Fruit fly (Drosophila melanogaster) whole organism, embryonic: Measurements from ENCODE around the gene mRRF2.

ENCODE experiments used
- BEAF-32 ChIP-seq: fragments of 200-800 bp; sonication (Bioruptor generic); optimal IDR thresholded peaks from 3 replicates; lab custom pipeline; 2017; ENCODE audit warnings: missing biosample characterization, missing genetic modification characterization, mild to moderate bottlenecking, moderate library complexity, missing genetic modification reagents
- Blimp-1 ChIP-seq: fragments of 200-800 bp; sonication (Bioruptor generic); optimal IDR thresholded peaks from 3 replicates; lab custom pipeline; 2018; ENCODE audit warnings: missing biosample characterization, missing genetic modification characterization, mild to moderate bottlenecking, moderate library complexity, missing genetic modification reagents
- CG10267 ChIP-seq: fragments of 200-800 bp; sonication (Bioruptor generic); optimal IDR thresholded peaks from 2 replicates; lab custom pipeline; 2018; ENCODE audit warnings: missing biosample characterization, mild to moderate bottlenecking, missing genetic modification characterization, moderate library complexity
- CG11695 ChIP-seq: fragments of 200-800 bp; sonication (Bioruptor generic); IDR thresholded peaks from 3 replicates; pipeline ENCODE4 v1.3.6; 2022; ENCODE audit warnings: missing biosample characterization, missing genetic modification characterization
- CG12659 ChIP-seq: fragments of 200-800 bp; sonication (Bioruptor generic); optimal IDR thresholded peaks from 3 replicates; lab custom pipeline; 2017; ENCODE audit warnings: mild to moderate bottlenecking, missing biosample characterization, missing genetic modification reagents, missing genetic modification characterization
- CG13287 ChIP-seq: fragments of 200-800 bp; sonication (Bioruptor generic); IDR thresholded peaks from 2 replicates; pipeline ENCODE4 v1.3.6; 2022; ENCODE audit warnings: missing biosample characterization, missing genetic modification characterization; ENCODE audit not compliant: partially characterized antibody
- CG15073 ChIP-seq: fragments of 200-800 bp; sonication (Bioruptor generic); optimal IDR thresholded peaks from 2 replicates; lab custom pipeline; 2016; ENCODE audit warnings: missing biosample characterization, missing genetic modification characterization
- CG1602 ChIP-seq: fragments of 200-800 bp; sonication (Bioruptor generic); optimal IDR thresholded peaks from 3 replicates; lab custom pipeline; 2016; ENCODE audit warnings: missing biosample characterization, missing genetic modification characterization
- CG17186 ChIP-seq: fragments of 200-800 bp; sonication (Bioruptor generic); optimal IDR thresholded peaks from 3 replicates; lab custom pipeline; 2017; ENCODE audit warnings: missing biosample characterization, missing genetic modification reagents, missing genetic modification characterization
- CG2116 ChIP-seq: fragments of 200-800 bp; sonication (Bioruptor generic); optimal IDR thresholded peaks from 3 replicates; lab custom pipeline; 2018; ENCODE audit warnings: missing biosample characterization, mild to moderate bottlenecking, missing genetic modification characterization
- CG33557 ChIP-seq: fragments of 200-800 bp; sonication (Bioruptor generic); optimal IDR thresholded peaks from 2 replicates; lab custom pipeline; 2019; ENCODE audit warnings: missing biosample characterization, mild to moderate bottlenecking, missing genetic modification characterization, moderate library complexity
- CG34224 ChIP-seq: fragments of 200-800 bp; sonication (Bioruptor generic); IDR thresholded peaks from 3 replicates; pipeline ENCODE4 v1.3.6; 2022; ENCODE audit warnings: missing biosample characterization, missing genetic modification characterization; ENCODE audit not compliant: partially characterized antibody
- CG4328 ChIP-seq: fragments of 200-800 bp; sonication (Bioruptor generic); optimal IDR thresholded peaks from 3 replicates; lab custom pipeline; 2017; ENCODE audit warnings: missing biosample characterization, missing genetic modification reagents, missing genetic modification characterization
- CG8924 ChIP-seq: fragments of 200-800 bp; optimal IDR thresholded peaks from 3 replicates; lab custom pipeline; 2019; ENCODE audit warnings: missing biosample characterization, mild to moderate bottlenecking, missing genetic modification characterization, moderate library complexity
- CG9797 ChIP-seq: fragments of 200-800 bp; sonication (Bioruptor generic); optimal IDR thresholded peaks from 3 replicates; lab custom pipeline; 2018; ENCODE audit warnings: missing biosample characterization, mild to moderate bottlenecking, missing genetic modification characterization
- CTCF ChIP-seq: fragments of 200-800 bp; sonication (Bioruptor generic); optimal IDR thresholded peaks from 2 replicates; lab custom pipeline; 2017; ENCODE audit warnings: missing biosample characterization, mild to moderate bottlenecking, missing genetic modification characterization, moderate library complexity
- Doc3 ChIP-seq: fragments of 200-800 bp; sonication (Bioruptor generic); IDR thresholded peaks from 3 replicates; pipeline ENCODE4 v1.3.6; 2022; ENCODE audit warnings: missing biosample characterization, missing genetic modification characterization; ENCODE audit not compliant: partially characterized antibody
- Ets97D ChIP-seq: fragments of 200-800 bp; sonication (Bioruptor generic); optimal IDR thresholded peaks from 3 replicates; lab custom pipeline; 2016; ENCODE audit warnings: missing biosample characterization, missing genetic modification characterization
- Fer1 ChIP-seq: fragments of 200-800 bp; sonication (Bioruptor generic); optimal IDR thresholded peaks from 2 replicates; lab custom pipeline; 2017; ENCODE audit warnings: missing biosample characterization, mild to moderate bottlenecking, missing genetic modification characterization
- HLHmδ ChIP-seq: fragments of 200-800 bp; sonication (Bioruptor generic); optimal IDR thresholded peaks from 2 replicates; lab custom pipeline; 2018; ENCODE audit warnings: missing biosample characterization, mild to moderate bottlenecking, missing genetic modification characterization, moderate library complexity
- HmgD ChIP-seq: fragments of 200-800 bp; sonication (Bioruptor generic); optimal IDR thresholded peaks from 3 replicates; lab custom pipeline; 2016; ENCODE audit warnings: missing biosample characterization, missing genetic modification characterization
- Hmx ChIP-seq: fragments of 200-800 bp; sonication (Bioruptor generic); optimal IDR thresholded peaks from 2 replicates; lab custom pipeline; 2016; ENCODE audit warnings: missing biosample characterization, missing genetic modification characterization
- Hr3 ChIP-seq: fragments of 200-800 bp; sonication (Bioruptor generic); optimal IDR thresholded peaks from 3 replicates; lab custom pipeline; 2016; ENCODE audit warnings: missing biosample characterization, missing genetic modification characterization
- MBD-R2 ChIP-seq: fragments of 200-800 bp; sonication (Bioruptor generic); IDR thresholded peaks from 2 replicates; pipeline ENCODE4 v1.3.6; 2022; ENCODE audit warnings: missing biosample characterization, missing genetic modification characterization
- MESR4 ChIP-seq: fragments of 200-800 bp; sonication (Bioruptor generic); optimal IDR thresholded peaks from 2 replicates; lab custom pipeline; 2018; ENCODE audit warnings: missing biosample characterization, mild to moderate bottlenecking, missing genetic modification characterization, moderate library complexity
- Med ChIP-seq: fragments of 200-800 bp; sonication (Bioruptor generic); peaks from one replicate; lab custom pipeline; 2016; ENCODE audit warnings: missing biosample characterization, missing genetic modification characterization, mild to moderate bottlenecking, inconsistent platforms, moderate library complexity
- NFAT ChIP-seq: fragments of 200-800 bp; sonication (Bioruptor generic); IDR thresholded peaks from 2 replicates; pipeline ENCODE4 v1.3.6; 2022; ENCODE audit warnings: missing biosample characterization, missing genetic modification characterization
- Rfx ChIP-seq: fragments of 200-800 bp; sonication (Bioruptor generic); IDR thresholded peaks from 2 replicates; pipeline ENCODE4 v1.3.6; 2022; ENCODE audit warnings: missing biosample characterization, missing genetic modification characterization
- Scr ChIP-seq: fragments of 200-800 bp; sonication (Bioruptor generic); IDR thresholded peaks from 2 replicates; pipeline ENCODE4 v1.3.6; 2022; ENCODE audit warnings: missing biosample characterization, missing genetic modification characterization; ENCODE audit not compliant: partially characterized antibody
- Sin3A ChIP-seq: fragments of >200 bp; optimal IDR thresholded peaks from 2 replicates; lab custom pipeline; 2018
- Sry-δ ChIP-seq: fragments of 200-800 bp; sonication (Bioruptor generic); optimal IDR thresholded peaks from 2 replicates; lab custom pipeline; 2016; ENCODE audit warnings: missing biosample characterization, missing genetic modification characterization
- amos ChIP-seq: fragments of 200-800 bp; sonication (Bioruptor generic); IDR thresholded peaks from 2 replicates; pipeline ENCODE4 v1.3.6; 2022; ENCODE audit warnings: missing biosample characterization, missing genetic modification characterization; ENCODE audit not compliant: partially characterized antibody
- ase ChIP-seq: fragments of 200-800 bp; sonication (Bioruptor generic); IDR thresholded peaks from 3 replicates; pipeline ENCODE4 v1.3.6; 2022; ENCODE audit warnings: missing biosample characterization, missing genetic modification characterization
- dm ChIP-seq: fragments of 200-800 bp; sonication (Bioruptor generic); optimal IDR thresholded peaks from 3 replicates; lab custom pipeline; 2016; ENCODE audit warnings: missing biosample characterization, missing genetic modification characterization
- dmrt99B ChIP-seq: fragments of 200-800 bp; sonication (Bioruptor generic); optimal IDR thresholded peaks from 2 replicates; lab custom pipeline; 2018; ENCODE audit warnings: missing biosample characterization, mild to moderate bottlenecking, missing genetic modification characterization, moderate library complexity
- ems ChIP-seq: fragments of 200-800 bp; sonication (Bioruptor generic); optimal IDR thresholded peaks from 3 replicates; lab custom pipeline; 2016; ENCODE audit warnings: missing biosample characterization, missing genetic modification characterization
- gem ChIP-seq: fragments of 200-800 bp; sonication (Bioruptor generic); optimal IDR thresholded peaks from 2 replicates; lab custom pipeline; 2019; ENCODE audit warnings: missing biosample characterization, mild to moderate bottlenecking, missing genetic modification characterization, moderate library complexity
- gsb ChIP-seq: fragments of 200-800 bp; sonication (Bioruptor generic); IDR thresholded peaks from 2 replicates; pipeline ENCODE4 v1.3.6; 2022; ENCODE audit warnings: missing biosample characterization, missing genetic modification characterization
- ham ChIP-seq: fragments of 200-800 bp; sonication (Bioruptor generic); IDR thresholded peaks from 2 replicates; pipeline ENCODE4 v1.3.6; 2022; ENCODE audit warnings: missing biosample characterization, missing genetic modification characterization
- hb ChIP-seq: fragments of 200-800 bp; sonication (Bioruptor generic); IDR thresholded peaks from 3 replicates; pipeline ENCODE4 v1.3.6; 2022; ENCODE audit warnings: missing biosample characterization, missing genetic modification characterization; ENCODE audit not compliant: partially characterized antibody
- hkb ChIP-seq, 2 experiments: fragments of 200-800 bp in 1 of 2; fragments of >200 bp in 1 of 2; sonication (Bioruptor generic) in 1 of 2; IDR thresholded peaks in 1 of 2; optimal IDR thresholded peaks in 1 of 2; 2 replicates each; pipeline versions ENCODE4 v1.3.6 to Lab custom; 2017 to 2022; ENCODE audit warnings: missing biosample characterization in 1 of 2, missing genetic modification characterization in 1 of 2
- nmo ChIP-seq: fragments of 200-800 bp; sonication (Bioruptor generic); optimal IDR thresholded peaks from 2 replicates; lab custom pipeline; 2018; ENCODE audit warnings: missing biosample characterization, mild to moderate bottlenecking, missing genetic modification characterization, moderate library complexity
- sc ChIP-seq, 3 experiments: fragments of >200 bp in 2 of 3; fragments of 200-800 bp in 1 of 3; sonication (Bioruptor generic) in 1 of 3; optimal IDR thresholded peaks; 2 replicates in 2 of 3; 3 replicates in 1 of 3; lab custom pipeline; 2017; ENCODE audit warnings: mild to moderate bottlenecking in 1 of 3, missing biosample characterization in 1 of 3, missing genetic modification characterization in 1 of 3, missing genetic modification reagents in 1 of 3
- sug ChIP-seq: fragments of 200-800 bp; optimal IDR thresholded peaks from 2 replicates; lab custom pipeline; 2019; ENCODE audit warnings: missing biosample characterization, mild to moderate bottlenecking, missing genetic modification characterization, moderate library complexity
- tna ChIP-seq: fragments of 200-800 bp; sonication (Bioruptor generic); IDR thresholded peaks from 2 replicates; pipeline ENCODE4 v1.3.6; 2022; ENCODE audit warnings: missing biosample characterization, missing genetic modification characterization; ENCODE audit not compliant: partially characterized antibody
- trem ChIP-seq: fragments of 200-800 bp; optimal IDR thresholded peaks from 3 replicates; lab custom pipeline; 2019; ENCODE audit warnings: missing biosample characterization, mild to moderate bottlenecking, missing genetic modification characterization, moderate library complexity

The mRRF2 gene

DNA sequence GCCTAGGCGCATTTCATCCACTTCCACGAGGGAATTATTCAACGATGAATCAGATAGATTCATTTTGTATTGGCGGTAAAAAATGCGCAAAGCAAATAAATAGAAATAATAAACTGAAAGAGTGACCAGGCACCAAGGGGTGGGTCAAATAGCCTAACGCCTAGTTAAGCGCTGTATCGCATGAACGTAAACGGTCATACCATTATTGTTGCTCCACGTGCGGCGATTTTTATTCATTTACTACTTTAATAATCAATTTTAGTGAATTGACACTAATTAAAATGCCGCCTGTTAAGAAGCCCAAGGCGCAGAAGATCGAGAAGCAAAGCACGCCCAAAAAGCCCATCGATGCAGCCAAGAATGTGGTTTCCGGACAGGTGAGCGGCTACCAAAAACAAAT, 28.9 kb upstream of the mRRF2 start, which contains the start of the genes CG33107 and CG6937 (continued):
- peak; percentile 82 for TF ChIP-seq CG9797 (GFP tag; lab: Kevin White, UChicago)
- peak; percentile 11 for TF ChIP-seq nmo (GFP tag; lab: Kevin White, UChicago)
- TF ChIP-seq CG2116 (GFP tag; lab: Kevin White, UChicago), result no peak
- TF ChIP-seq CG4328 (GFP tag; lab: Kevin White, UChicago), result no peak
- no peak for TF ChIP-seq CG11695
- peak; percentile 30 for TF ChIP-seq Ets97D (GFP tag; lab: Kevin White, UChicago)
- TF ChIP-seq CG8924, result peak; percentile 30
- no peak for TF ChIP-seq Hmx (GFP tag; lab: Kevin White, UChicago)
- TF ChIP-seq hkb (optimal IDR thresholded peaks at IDR 0.05; lab: Kevin White, UChicago), result peak; percentile 21
- TF ChIP-seq hkb (GFP tag; IDR thresholded peaks at IDR 0.05; lab: Robert Waterston, UW), result no peak
- no peak for TF ChIP-seq ase (GFP tag; lab: Robert Waterston, UW)
- peak; percentile 45 for TF ChIP-seq BEAF-32 (GFP tag; lab: Kevin White, UChicago)
- no peak for TF ChIP-seq HmgD (GFP tag; lab: Kevin White, UChicago)
- TF ChIP-seq Fer1 (GFP tag; lab: Kevin White, UChicago), result peak; percentile 4
- TF ChIP-seq MBD-R2 (GFP tag; lab: Robert Waterston, UW), result peak; percentile 83
- TF ChIP-seq CG34224, result peak; percentile 50; the same call in 2 of the 3 replicates
- peak; percentile 12 for TF ChIP-seq Sry-δ
- peak; percentile 59 for TF ChIP-seq CG13287 (GFP tag; lab: Robert Waterston, UW)
- TF ChIP-seq Scr (GFP tag; lab: Robert Waterston, UW), result peak; percentile 28; the same call in 1 of the 2 replicates
- TF ChIP-seq ham (GFP tag; lab: Robert Waterston, UW), result no peak
- TF ChIP-seq tna (GFP tag; lab: Robert Waterston, UW), result no peak
- TF ChIP-seq CG10267 (tag; lab: Kevin White, UChicago), result peak; percentile 20
- peak; percentile 34 for TF ChIP-seq CG17186 (GFP tag; lab: Kevin White, UChicago)
- TF ChIP-seq CTCF, result peak; percentile 15
- no peak for TF ChIP-seq HLHmδ (GFP tag; lab: Kevin White, UChicago)
- peak; percentile 46 for TF ChIP-seq CG12659
- peak; percentile 76 for TF ChIP-seq Med (GFP tag; lab: Kevin White, UChicago)
- no peak for TF ChIP-seq dmrt99B
- TF ChIP-seq sug (tag; lab: Kevin White, UChicago), result peak; percentile 9
- peak; percentile 93 for TF ChIP-seq dm (GFP tag; lab: Kevin White, UChicago)
- 0 out of 3 replicates have a peak, but pooled peaks have one; percentile 42 for TF ChIP-seq Doc3 (GFP tag; lab: Robert Waterston, UW)
- TF ChIP-seq gem, result no peak
- peak; percentile 29 for TF ChIP-seq trem
- peak; percentile 30; the same call in 1 of the 2 replicates for TF ChIP-seq amos (GFP tag; lab: Robert Waterston, UW)
- no peak for TF ChIP-seq gsb (GFP tag; lab: Robert Waterston, UW)
- no peak for TF ChIP-seq Blimp-1 (GFP tag; lab: Kevin White, UChicago)
- TF ChIP-seq ems, result no peak
- no peak for TF ChIP-seq hb (GFP tag; lab: Robert Waterston, UW)
- peak; percentile 47 for TF ChIP-seq Sin3A
- no peak for TF ChIP-seq CG15073 (GFP tag; lab: Kevin White, UChicago)
- TF ChIP-seq CG1602 (GFP tag; lab: Kevin White, UChicago), result no peak
- TF ChIP-seq NFAT (GFP tag; lab: Robert Waterston, UW), result no peak
- TF ChIP-seq CG33557 (GFP tag; lab: Kevin White, UChicago), result no peak
- no peak for TF ChIP-seq Hr3 (GFP tag; lab: Kevin White, UChicago)
- TF ChIP-seq Rfx (GFP tag; lab: Robert Waterston, UW), result peak; percentile 33; the same call in 1 of the 2 replicates
- peak; percentile 72 for TF ChIP-seq MESR4 (GFP tag; lab: Kevin White, UChicago)
- no peak for TF ChIP-seq sc (optimal IDR thresholded peaks at IDR 0.05; lab: Kevin White, UChicago)
- TF ChIP-seq sc (GFP tag; optimal IDR thresholded peaks at IDR 0.05; lab: Kevin White, UChicago), result no peak
